Fruit fly (Drosophila melanogaster): ENCODE results near the gene CG14369.

Gene CG14369

dm6 chr3R:13615007-13615406 is 22.6 kb upstream of the CG14369 start:
- TF ChIP-seq vri (GFP tag; optimal IDR thresholded peaks at IDR 0.05): no peak
- no peak for TF ChIP-seq CG6792 (GFP tag; optimal IDR thresholded peaks at IDR 0.05)
- TF ChIP-seq Smox (GFP tag; optimal IDR thresholded peaks at IDR 0.05): no peak
- no peak for TF ChIP-seq Sox14 (GFP tag; optimal IDR thresholded peaks at IDR 0.05)
- TF ChIP-seq Blimp-1 (GFP tag; optimal IDR thresholded peaks at IDR 0.05): no peak
- TF ChIP-seq CG1621 (tag; optimal IDR thresholded peaks at IDR 0.05): no peak

dm6 chr3R:13612333-13612732 is 19.9 kb upstream of the CG14369 start, which contains the start of gene CG9757:
Gene CG9757, minus strand, starts transcription at chr3R:13612433.
- TF ChIP-seq CG34406 (GFP tag; optimal IDR thresholded peaks at IDR 0.05) (no peak), CG6792 (GFP tag; optimal IDR thresholded peaks at IDR 0.05) (no peak), Met (GFP tag; optimal IDR thresholded peaks at IDR 0.05) (no peak), lz (GFP tag; optimal IDR thresholded peaks at IDR 0.05) (no peak), Eip93F (GFP tag; optimal IDR thresholded peaks at IDR 0.05) (no peak), acj6 (GFP tag; optimal IDR thresholded peaks at IDR 0.05) (no peak), ss (GFP tag; optimal IDR thresholded peaks at IDR 0.05) (no peak), fd59A (GFP tag; optimal IDR thresholded peaks at IDR 0.05) (no peak), Sox14 (GFP tag; optimal IDR thresholded peaks at IDR 0.05) (no peak), CG3032 (tag; optimal IDR thresholded peaks at IDR 0.05) (no peak), net (GFP tag; optimal IDR thresholded peaks at IDR 0.05) (no peak), svp (GFP tag) (no peak), Hr39 (GFP tag; optimal IDR thresholded peaks at IDR 0.05) (no peak), Hr4 (GFP tag; optimal IDR thresholded peaks at IDR 0.05) (no peak), CG6276 (GFP tag; optimal IDR thresholded peaks at IDR 0.05) (no peak), achi (GFP tag; optimal IDR thresholded peaks at IDR 0.05) (no peak), Blimp-1 (GFP tag; optimal IDR thresholded peaks at IDR 0.05) (no peak)

- TF ChIP-seq Smox (GFP tag; optimal IDR thresholded peaks at IDR 0.05) (no peak), spab (GFP tag; optimal IDR thresholded peaks at IDR 0.05) (no peak), salr (GFP tag; optimal IDR thresholded peaks at IDR 0.05) (no peak), Sox102F (GFP tag; optimal IDR thresholded peaks at IDR 0.05) (no peak), CG11902 (GFP tag; optimal IDR thresholded peaks at IDR 0.05) (no peak), svp (GFP tag) (no peak), eg (GFP tag; IDR thresholded peaks at IDR 0.05) (no peak), Gug (GFP tag; IDR thresholded peaks at IDR 0.05) (no peak), CG11762 (GFP tag; optimal IDR thresholded peaks at IDR 0.05; ENCODE audit: insufficient read depth) (no peak), CG6808 (GFP tag; optimal IDR thresholded peaks at IDR 0.05) (no peak), Ets21C (GFP tag; optimal IDR thresholded peaks at IDR 0.05) (no peak), CG6276 (GFP tag; optimal IDR thresholded peaks at IDR 0.05) (no peak), CG10631 (GFP tag; optimal IDR thresholded peaks at IDR 0.05) (no peak), CG8632 (GFP tag; optimal IDR thresholded peaks at IDR 0.05) (no peak), CG3032 (tag; optimal IDR thresholded peaks at IDR 0.05) (no peak), ss (GFP tag; optimal IDR thresholded peaks at IDR 0.05) (no peak), Lpt (GFP tag; optimal IDR thresholded peaks at IDR 0.05) (no peak)
These were observed 16.7 kb upstream of the CG14369 start, which contains the start of gene CG9759 for dm6 chr3R:13609146-13609545. Gene CG9759, minus strand, starts transcription at chr3R:13609246.

dm6 chr3R:13600539-13600938 is 8.1 kb upstream of the CG14369 start:
- no peak for TF ChIP-seq Hr39 (GFP tag; optimal IDR thresholded peaks at IDR 0.05)
- TF ChIP-seq CG11294 (GFP tag; IDR thresholded peaks at IDR 0.05): no peak
- TF ChIP-seq fd59A (GFP tag; optimal IDR thresholded peaks at IDR 0.05): no peak
- no peak for TF ChIP-seq pdm3 (GFP tag; optimal IDR thresholded peaks at IDR 0.05)
- TF ChIP-seq net (GFP tag; optimal IDR thresholded peaks at IDR 0.05): no peak
- no peak for TF ChIP-seq CG15336 (GFP tag; IDR thresholded peaks at IDR 0.05)
- TF ChIP-seq Eip78C (GFP tag): peak; percentile 12
- peak; percentile 14 for TF ChIP-seq svp (GFP tag)
- peak; percentile 8 for TF ChIP-seq CG32006 (GFP tag; optimal IDR thresholded peaks at IDR 0.05)
- TF ChIP-seq CG31627 (GFP tag; optimal IDR thresholded peaks at IDR 0.05): no peak
